Fruit fly (Drosophila melanogaster): ENCODE measurements around the gene CG3987.

DNA sequence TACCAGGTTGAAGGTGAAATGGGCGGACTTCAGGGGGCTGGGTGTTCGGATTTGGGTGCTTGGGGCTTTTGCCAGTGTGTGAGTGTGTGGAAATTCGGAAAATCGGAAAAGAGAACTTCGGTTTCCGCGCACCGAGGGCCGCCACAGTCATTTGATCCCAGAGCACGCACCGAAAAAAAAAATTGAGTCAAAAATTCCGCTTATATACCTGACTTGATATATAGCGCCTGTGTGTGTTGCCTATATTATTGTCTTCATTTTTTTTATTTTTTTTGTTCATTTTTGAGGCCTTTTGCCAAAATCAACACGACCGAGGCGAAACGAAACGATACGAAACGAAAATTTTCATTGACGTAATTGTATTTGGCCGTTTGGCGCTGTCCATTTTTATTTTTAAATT is 37.5 kb downstream of the CG3987 start:
- TF ChIP-seq pan (optimal IDR thresholded peaks at IDR 0.05), result no peak
- TF ChIP-seq CG8478 (optimal IDR thresholded peaks at IDR 0.05), result no peak

Measured in whole organism.